Worm (Caenorhabditis elegans) whole organism, L4 larva: ENCODE data around the gene sax-2.

ENCODE experiments used
- ama-1 ChIP-seq: fragments of 150-350 bp; optimal IDR thresholded peaks from 2 replicates; lab custom pipeline; 2014; ENCODE audit warnings: inconsistent platforms, mixed read lengths
- ceh-20 ChIP-seq: fragments of 200-800 bp; sonication (Bioruptor generic); IDR thresholded peaks from 2 replicates; pipeline ENCODE4 v1.3.6; 2022; ENCODE audit warnings: missing genetic modification reagents, missing genetic modification characterization, missing compliant biosample characterization
- hlh-30 ChIP-seq: sonication (generic microtip); optimal IDR thresholded peaks from 2 replicates; lab custom pipeline; 2017; ENCODE audit warnings: antibody characterized with exemption, mild to moderate bottlenecking, missing genetic modification characterization, missing compliant biosample characterization; ENCODE audit not compliant: insufficient read depth
- madf-9 ChIP-seq: fragments of 200-800 bp; sonication (Bioruptor generic); conservative IDR thresholded peaks from 2 replicates; pipeline ENCODE4 v1.3.6; 2022; ENCODE audit warnings: missing genetic modification reagents, missing genetic modification characterization, missing compliant biosample characterization

- no peak for TF ChIP-seq hlh-30 (tag; lab: Kevin White, UChicago)
- TF ChIP-seq ama-1 (lab: Kevin White, UChicago) = no peak
- TF ChIP-seq ceh-20 = no peak
- TF ChIP-seq madf-9 = no peak
These were observed 34.0 kb downstream of the sax-2 start for ce11 chrIII:5143520-5143919.
